Worm (Caenorhabditis elegans): Measurements from ENCODE around the gene ZK354.2.
"Not testable (repeated sequence)": the region's sequence is repeated elsewhere in the genome, so short reads cannot be mapped to it uniquely, and the experiment has no call there.

Gene ZK354.2

DNA sequence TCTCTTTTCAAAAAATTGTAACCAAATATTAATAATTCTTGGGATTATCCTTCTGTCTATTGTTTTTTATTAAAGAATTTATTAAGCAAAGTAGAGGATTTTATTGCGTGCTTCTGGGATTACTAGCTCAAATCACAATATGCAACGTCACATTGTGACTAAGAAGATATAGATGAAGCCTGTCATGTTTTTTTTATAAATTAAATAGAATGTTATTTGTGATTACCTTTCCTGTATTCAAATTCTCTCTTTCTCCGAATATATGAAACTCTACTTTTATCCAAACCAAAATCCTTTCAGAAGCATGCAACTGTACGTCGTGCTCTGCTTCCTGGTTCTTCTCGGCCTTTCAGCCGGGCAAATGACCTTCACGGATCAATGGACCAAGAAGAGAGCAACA is 22.7 kb upstream of the ZK354.2 start, which contains the start of gene nlp-47:
TSS of gene nlp-47 (plus strand) at position 301 of the 400 bp plus-strand sequence.
- TF ChIP-seq nhr-71 (tag; optimal IDR thresholded peaks at IDR 0.05) (no peak), dsc-1 (tag; optimal IDR thresholded peaks at IDR 0.05) (peak; percentile 62)

DNA sequence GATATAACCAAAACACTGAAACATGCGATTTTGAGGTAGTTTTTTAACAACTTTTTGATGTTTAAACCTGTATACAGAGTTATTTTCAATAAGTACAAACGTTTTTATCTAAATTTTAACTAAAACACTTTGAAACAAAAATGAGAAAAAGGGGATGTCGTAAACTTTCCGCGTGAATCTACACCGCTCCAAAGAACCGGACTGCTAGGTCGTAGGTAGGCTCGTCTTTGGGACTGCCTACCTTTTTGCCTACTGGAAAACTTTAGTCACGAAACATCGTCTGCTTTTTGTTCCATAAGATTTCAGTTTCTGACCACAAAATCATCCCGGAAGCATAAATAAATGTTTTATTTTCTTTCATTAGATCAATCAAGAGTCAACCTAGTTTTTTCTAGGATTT is 22.0 kb upstream of the ZK354.2 start:
- TF ChIP-seq ceh-63 (GFP tag; optimal IDR thresholded peaks at IDR 0.05) (no peak), C04F5.9 (tag; optimal IDR thresholded peaks at IDR 0.05) (no peak), fkh-10 (GFP tag; optimal IDR thresholded peaks at IDR 0.05) (no peak), nhr-47 (tag; optimal IDR thresholded peaks at IDR 0.05) (no peak), ces-1 (GFP tag; optimal IDR thresholded peaks at IDR 0.05) (no peak), snpc-4 (tag; optimal IDR thresholded peaks at IDR 0.05) (no peak), hlh-17 (GFP tag; optimal IDR thresholded peaks at IDR 0.05; ENCODE audit: borderline replicate concordance) (no peak), alr-1 (tag; optimal IDR thresholded peaks at IDR 0.05; ENCODE audit: borderline replicate concordance) (no peak), efl-3 (GFP tag; optimal IDR thresholded peaks at IDR 0.05) (no peak), nhr-85 (tag) (no peak), Y116A8C.19 (tag; optimal IDR thresholded peaks at IDR 0.05; ENCODE audit: borderline replicate concordance) (no peak), nhr-237 (tag; optimal IDR thresholded peaks at IDR 0.05) (no peak), lin-13 (GFP tag; optimal IDR thresholded peaks at IDR 0.05) (no peak)

- TF ChIP-seq efl-1 (optimal IDR thresholded peaks at IDR 0.05) (no peak), efl-1 (GFP tag; optimal IDR thresholded peaks at IDR 0.05 in 1 of 2) (peak in 1 of 2 experiments; percentile 54), dsc-1 (tag; optimal IDR thresholded peaks at IDR 0.05) (peak; percentile 58), ceh-63 (GFP tag; optimal IDR thresholded peaks at IDR 0.05) (no peak)
These were observed 18.7 kb upstream of the ZK354.2 start for ce11 chrIV:5294467-5294866.

DNA sequence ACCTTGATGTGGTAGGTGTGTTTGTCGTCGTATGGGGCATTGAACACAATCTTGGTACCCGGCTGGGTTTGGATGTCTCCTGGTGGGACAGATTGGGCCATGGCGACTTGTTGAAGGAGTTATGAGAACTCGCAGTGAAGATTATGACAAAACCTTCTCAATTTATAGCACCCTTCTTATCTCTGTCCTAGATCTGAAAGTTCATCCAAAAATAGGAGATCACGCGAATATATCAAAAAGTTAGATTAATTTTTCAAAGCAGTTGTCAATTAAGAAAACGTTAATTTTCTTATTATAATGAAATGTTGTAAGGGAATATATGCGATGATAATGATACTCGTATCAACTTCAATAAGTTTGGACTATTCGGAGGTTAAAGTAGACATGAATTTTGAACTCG is 18.0 kb upstream of the ZK354.2 start, which contains the start of gene msp-51:
TSS of gene msp-51 (minus strand) at position 101 of the 400 bp plus-strand sequence.
- TF ChIP-seq C34B4.2 (tag; optimal IDR thresholded peaks at IDR 0.05); unc-98 (GFP tag; IDR thresholded peaks at IDR 0.05); nhr-12 (tag; optimal IDR thresholded peaks at IDR 0.05): not testable (repeated sequence)

DNA sequence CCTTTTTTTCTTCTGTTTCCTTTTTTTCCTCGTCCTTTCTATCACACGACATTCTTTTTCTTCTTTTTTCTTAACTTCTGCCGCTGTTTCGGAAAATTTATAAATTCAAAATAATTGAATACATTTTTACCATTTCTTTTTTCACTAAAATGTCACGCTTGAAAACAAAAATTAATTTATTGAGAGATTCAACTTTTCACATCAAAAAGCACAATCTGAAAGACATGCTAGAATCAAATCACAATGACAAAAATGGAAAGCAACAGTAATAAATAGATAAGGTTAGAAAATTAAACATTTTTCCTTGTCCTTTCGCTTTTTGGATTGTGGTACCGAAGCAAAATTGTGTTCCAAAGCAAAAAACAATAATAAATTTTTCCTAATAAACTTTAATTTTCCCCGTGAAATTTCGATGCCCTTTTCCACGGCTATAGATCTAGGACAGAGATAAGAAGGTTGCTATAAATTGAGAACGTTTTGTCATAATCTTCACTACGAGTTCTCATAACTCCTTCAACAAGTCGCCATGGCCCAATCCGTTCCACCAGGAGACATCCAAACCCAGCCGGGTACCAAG is 15.7 kb upstream of the ZK354.2 start, which contains the start of the genes ZK354.6 and msp-113:
TSS of gene ZK354.6 (minus strand) at position 101 of the 577 bp plus-strand sequence.
TSS of gene msp-113 (plus strand) at position 527 of the 577 bp plus-strand sequence.
- no peak for TF ChIP-seq ets-5 (GFP tag; IDR thresholded peaks at IDR 0.05)
- TF ChIP-seq hlh-4 (tag; optimal IDR thresholded peaks at IDR 0.05): no peak
- no peak for TF ChIP-seq ztf-11 (tag; optimal IDR thresholded peaks at IDR 0.05)
- TF ChIP-seq swsn-7 (tag; optimal IDR thresholded peaks at IDR 0.05): no peak
- TF ChIP-seq sptf-1 (tag; optimal IDR thresholded peaks at IDR 0.05): no peak
- no peak for TF ChIP-seq C34B4.2 (tag; optimal IDR thresholded peaks at IDR 0.05)
- TF ChIP-seq C04F5.9 (tag; optimal IDR thresholded peaks at IDR 0.05): no peak
- TF ChIP-seq sup-37 (GFP tag; optimal IDR thresholded peaks at IDR 0.05): no peak
- TF ChIP-seq mep-1 (tag; optimal IDR thresholded peaks at IDR 0.05): no peak
- no peak for TF ChIP-seq fkh-10 (GFP tag; optimal IDR thresholded peaks at IDR 0.05)
- TF ChIP-seq unc-62 (GFP tag; optimal IDR thresholded peaks at IDR 0.05): no peak
- no peak for TF ChIP-seq ama-1 (optimal IDR thresholded peaks at IDR 0.05)
- no peak for TF ChIP-seq fkh-8 (tag; optimal IDR thresholded peaks at IDR 0.05)
- TF ChIP-seq ceh-88 (GFP tag; IDR thresholded peaks at IDR 0.05): no peak
- no peak for TF ChIP-seq elt-2 (tag; optimal IDR thresholded peaks at IDR 0.05)
- TF ChIP-seq F16B12.6 (tag; optimal IDR thresholded peaks at IDR 0.05): no peak
- TF ChIP-seq elt-3 (tag; optimal IDR thresholded peaks at IDR 0.05): no peak
- no peak for TF ChIP-seq vab-15 (tag; optimal IDR thresholded peaks at IDR 0.05)
- no peak for TF ChIP-seq nhr-12 (tag; optimal IDR thresholded peaks at IDR 0.05)
